Worm (Caenorhabditis elegans): ENCODE measurements around the gene C49H3.3.
A peak's percentile ranks its signal among the peaks of the same experiment; 100 is the strongest.

Gene C49H3.3

ce11 chrIV:7910197-7910735, 13.9 kb upstream of the C49H3.3 start, which contains the start of the genes npp-27 and ntl-4:
Gene npp-27 (minus strand): TSS chrIV:7910247.
Gene ntl-4 (plus strand): TSS chrIV:7910575.
- TF ChIP-seq mdl-1 (tag; optimal IDR thresholded peaks at IDR 0.05) (no peak), crh-2 (tag; optimal IDR thresholded peaks at IDR 0.05) (peak; percentile 50), mbf-1 (tag; optimal IDR thresholded peaks at IDR 0.05) (no peak), peb-1 (tag; optimal IDR thresholded peaks at IDR 0.05) (no peak), sma-9 (GFP tag; optimal IDR thresholded peaks at IDR 0.05) (peak; percentile 26), sma-9 (tag; optimal IDR thresholded peaks at IDR 0.05) (no peak), lin-13 (GFP tag; optimal IDR thresholded peaks at IDR 0.05) (peak; percentile 22), aly-2 (tag; optimal IDR thresholded peaks at IDR 0.05) (no peak), nhr-77 (tag; optimal IDR thresholded peaks at IDR 0.05) (no peak), unc-62 (GFP tag; optimal IDR thresholded peaks at IDR 0.05) (no peak), nhr-23 (tag; optimal IDR thresholded peaks at IDR 0.05) (no peak), nhr-25 (tag; optimal IDR thresholded peaks at IDR 0.05) (peak; percentile 3), nhr-237 (tag; optimal IDR thresholded peaks at IDR 0.05) (no peak), nhr-129 (tag; optimal IDR thresholded peaks at IDR 0.05) (peak; percentile 30), sma-3 (GFP tag; optimal IDR thresholded peaks at IDR 0.05) (no peak), nhr-10 (tag; optimal IDR thresholded peaks at IDR 0.05) (no peak), elt-1 (tag; optimal IDR thresholded peaks at IDR 0.05) (no peak), ztf-4 (tag; optimal IDR thresholded peaks at IDR 0.05) (peak; percentile 16), mab-5 (tag; optimal IDR thresholded peaks at IDR 0.05) (no peak), R02D3.7 (tag; optimal IDR thresholded peaks at IDR 0.05) (no peak), alr-1 (tag; optimal IDR thresholded peaks at IDR 0.05) (no peak), ZK546.5 (tag; optimal IDR thresholded peaks at IDR 0.05) (no peak), nhr-12 (tag; optimal IDR thresholded peaks at IDR 0.05) (no peak), lin-11 (tag; optimal IDR thresholded peaks at IDR 0.05) (no peak), gmeb-1 (tag; optimal IDR thresholded peaks at IDR 0.05) (no peak), unc-55 (GFP tag; optimal IDR thresholded peaks at IDR 0.05) (peak; percentile 41), blmp-1 (tag; optimal IDR thresholded peaks at IDR 0.05; ENCODE audit: insufficient read depth) (no peak), zag-1 (tag; optimal IDR thresholded peaks at IDR 0.05) (no peak), lsy-2 (tag; optimal IDR thresholded peaks at IDR 0.05) (peak in 1 of 2 experiments; percentile 38), unc-39 (tag; optimal IDR thresholded peaks at IDR 0.05) (no peak), elt-3 (tag; optimal IDR thresholded peaks at IDR 0.05) (no peak), lin-39 (tag; optimal IDR thresholded peaks at IDR 0.05) (no peak), skn-1 (tag; optimal IDR thresholded peaks at IDR 0.05) (no peak), ama-1 (optimal IDR thresholded peaks at IDR 0.05) (peak; percentile 29), ztf-11 (tag; optimal IDR thresholded peaks at IDR 0.05) (no peak), snpc-4 (tag; optimal IDR thresholded peaks at IDR 0.05) (no peak), C34F6.9 (tag; optimal IDR thresholded peaks at IDR 0.05) (peak; percentile 72), nhr-21 (tag; optimal IDR thresholded peaks at IDR 0.05) (no peak), F13H6.1 (tag; optimal IDR thresholded peaks at IDR 0.05) (peak; percentile 13), ztf-1 (GFP tag; conservative IDR thresholded peaks at IDR 0.05) (no peak), nhr-11 (tag; optimal IDR thresholded peaks at IDR 0.05) (no peak), dmd-4 (tag; optimal IDR thresholded peaks at IDR 0.05) (no peak), Y55F3AM.14 (GFP tag; optimal IDR thresholded peaks at IDR 0.05) (no peak), fos-1 (tag; optimal IDR thresholded peaks at IDR 0.05) (no peak), sem-4 (tag; optimal IDR thresholded peaks at IDR 0.05) (no peak), nhr-6 (tag; optimal IDR thresholded peaks at IDR 0.05) (no peak), ceh-82 (tag; optimal IDR thresholded peaks at IDR 0.05) (no peak), ceh-16 (tag; optimal IDR thresholded peaks at IDR 0.05) (no peak), egl-27 (tag; optimal IDR thresholded peaks at IDR 0.05) (no peak)
